Worm (Caenorhabditis elegans): ENCODE results near the gene srt-55.

- TF ChIP-seq ama-1 (optimal IDR thresholded peaks at IDR 0.05), result no peak
- TF ChIP-seq hnd-1 (tag; optimal IDR thresholded peaks at IDR 0.05), result no peak
- no peak for TF ChIP-seq tbx-11 (GFP tag; IDR thresholded peaks at IDR 0.05)
- no peak for TF ChIP-seq aly-1 (tag; optimal IDR thresholded peaks at IDR 0.05)
Observed at ce11 chrIII:10095377-10095776, 10.9 kb downstream of the srt-55 start.
